Worm (Caenorhabditis elegans) whole organism, mixed stage, embryonic: ENCODE measurements around the gene rab-7.

Experiments
- bed-3 ChIP-seq: fragments of 200-800 bp; sonication (Bioruptor generic); optimal IDR thresholded peaks from 3 replicates; lab custom pipeline; 2018; ENCODE audit warnings: mild to moderate bottlenecking, missing genetic modification characterization, moderate library complexity, missing compliant biosample characterization
- blmp-1 ChIP-seq: fragments of 150-350 bp; optimal IDR thresholded peaks from 2 replicates; lab custom pipeline; 2014; ENCODE audit warnings: missing biosample characterization, missing genetic modification characterization
- ceh-39 ChIP-seq: fragments of 150-350 bp; optimal IDR thresholded peaks from 2 replicates; lab custom pipeline; 2014; ENCODE audit warnings: missing biosample characterization, missing genetic modification characterization
- ceh-43 ChIP-seq: fragments of 200-800 bp; sonication (Bioruptor generic); optimal IDR thresholded peaks from 2 replicates; lab custom pipeline; 2018; ENCODE audit warnings: mild to moderate bottlenecking, missing genetic modification characterization, moderate library complexity, missing compliant biosample characterization
- ceh-83 ChIP-seq: fragments of 200-800 bp; sonication (Bioruptor generic); optimal IDR thresholded peaks from 2 replicates; lab custom pipeline; 2018; ENCODE audit warnings: mild to moderate bottlenecking, missing genetic modification characterization, missing compliant biosample characterization
- ces-1 ChIP-seq: fragments of 150-350 bp; optimal IDR thresholded peaks from 2 replicates; lab custom pipeline; 2014; ENCODE audit warnings: missing biosample characterization, missing genetic modification reagents, missing genetic modification characterization
- cnd-1 ChIP-seq: fragments of 200-800 bp; sonication (Bioruptor generic); optimal IDR thresholded peaks from 2 replicates; lab custom pipeline; 2018; ENCODE audit warnings: mild to moderate bottlenecking, missing genetic modification characterization, missing compliant biosample characterization
- drap-1 ChIP-seq: fragments of 200-800 bp; sonication (Bioruptor generic); optimal IDR thresholded peaks from 3 replicates; lab custom pipeline; 2018; ENCODE audit warnings: mild to moderate bottlenecking, missing genetic modification characterization, missing compliant biosample characterization
- elt-1 ChIP-seq: sonication (generic microtip); optimal IDR thresholded peaks from 2 replicates; lab custom pipeline; 2017; ENCODE audit warnings: missing genetic modification characterization, mild to moderate bottlenecking, missing compliant biosample characterization, antibody characterized with exemption, moderate library complexity, borderline replicate concordance; ENCODE audit not compliant: insufficient read depth
- elt-3 ChIP-seq: fragments of 150-350 bp; optimal IDR thresholded peaks from 2 replicates; lab custom pipeline; 2014; ENCODE audit warnings: missing biosample characterization, missing genetic modification characterization
- flh-1 ChIP-seq: fragments of 200-800 bp; sonication (Bioruptor generic); optimal IDR thresholded peaks from 2 replicates; lab custom pipeline; 2018; ENCODE audit warnings: mild to moderate bottlenecking, missing genetic modification characterization, moderate library complexity, missing compliant biosample characterization
- lin-13 ChIP-seq: fragments of 150-350 bp; optimal IDR thresholded peaks from 2 replicates; lab custom pipeline; 2014; ENCODE audit warnings: missing biosample characterization, missing genetic modification characterization
- lin-32 ChIP-seq: fragments of 200-800 bp; sonication (Bioruptor generic); optimal IDR thresholded peaks from 2 replicates; lab custom pipeline; 2018; ENCODE audit warnings: mild to moderate bottlenecking, missing genetic modification characterization, missing compliant biosample characterization
- lsy-2 ChIP-seq: fragments of 150-350 bp; optimal IDR thresholded peaks from 2 replicates; lab custom pipeline; 2014; ENCODE audit warnings: missing biosample characterization, missing genetic modification characterization
- mab-5 ChIP-seq: fragments of 150-350 bp; optimal IDR thresholded peaks from 2 replicates; lab custom pipeline; 2014; ENCODE audit warnings: missing biosample characterization, missing genetic modification characterization
- mep-1 ChIP-seq: fragments of 150-350 bp; optimal IDR thresholded peaks from 2 replicates; lab custom pipeline; 2017; ENCODE audit warnings: missing biosample characterization, missing genetic modification reagents, missing genetic modification characterization, inconsistent platforms
- mls-2 ChIP-seq: sonication (generic microtip); optimal IDR thresholded peaks from 2 replicates; lab custom pipeline; 2016; ENCODE audit warnings: mild to moderate bottlenecking, missing genetic modification characterization, moderate library complexity, missing compliant biosample characterization
- nhr-12 ChIP-seq: fragments of 150-350 bp; optimal IDR thresholded peaks from 2 replicates; lab custom pipeline; 2014; ENCODE audit warnings: missing biosample characterization, missing genetic modification characterization
- nhr-2 ChIP-seq: fragments of 150-350 bp; optimal IDR thresholded peaks from 2 replicates; lab custom pipeline; 2014; ENCODE audit warnings: missing biosample characterization, missing genetic modification characterization
- nhr-237 ChIP-seq: fragments of 150-350 bp; optimal IDR thresholded peaks from 2 replicates; lab custom pipeline; 2014; ENCODE audit warnings: missing biosample characterization, missing genetic modification characterization
- nhr-76 ChIP-seq: sonication (generic microtip); optimal IDR thresholded peaks from 2 replicates; lab custom pipeline; 2017; ENCODE audit warnings: missing biosample characterization, missing genetic modification characterization
- pha-4 ChIP-seq: fragments of 150-350 bp; optimal IDR thresholded peaks from 2 replicates; lab custom pipeline; 2018; ENCODE audit warnings: missing biosample characterization, missing genetic modification reagents, missing genetic modification characterization
- sem-2 ChIP-seq: fragments of 200-800 bp; sonication (Bioruptor generic); optimal IDR thresholded peaks from 2 replicates; lab custom pipeline; 2018; ENCODE audit warnings: mild to moderate bottlenecking, missing genetic modification characterization, missing compliant biosample characterization
- snpc-4 ChIP-seq: fragments of 150-350 bp; optimal IDR thresholded peaks from 2 replicates; lab custom pipeline; 2014; ENCODE audit warnings: missing biosample characterization, missing genetic modification characterization
- sptf-1 ChIP-seq: sonication (generic microtip); optimal IDR thresholded peaks from 2 replicates; lab custom pipeline; 2017; ENCODE audit warnings: mild to moderate bottlenecking, missing genetic modification characterization, moderate library complexity, missing compliant biosample characterization
- tbx-8 ChIP-seq: fragments of 200-800 bp; sonication (Bioruptor generic); optimal IDR thresholded peaks from 2 replicates; lab custom pipeline; 2018; ENCODE audit warnings: mild to moderate bottlenecking, missing genetic modification characterization, moderate library complexity, missing compliant biosample characterization
- unc-120 ChIP-seq: sonication (generic microtip); optimal IDR thresholded peaks from 2 replicates; lab custom pipeline; 2017; ENCODE audit warnings: missing genetic modification characterization, missing compliant biosample characterization; ENCODE audit not compliant: poor library complexity, severe bottlenecking
- unc-39 ChIP-seq: fragments of 150-350 bp; optimal IDR thresholded peaks from 2 replicates; lab custom pipeline; 2014; ENCODE audit warnings: missing biosample characterization, missing genetic modification characterization
- unc-62 ChIP-seq: fragments of 150-350 bp; optimal IDR thresholded peaks from 2 replicates; lab custom pipeline; 2014; ENCODE audit warnings: missing biosample characterization, missing genetic modification reagents, missing genetic modification characterization
- zip-8 ChIP-seq: fragments of 150-350 bp; optimal IDR thresholded peaks from 2 replicates; lab custom pipeline; 2014; ENCODE audit warnings: missing biosample characterization, missing genetic modification characterization
- ztf-11 ChIP-seq: fragments of 150-350 bp; optimal IDR thresholded peaks from 2 replicates; lab custom pipeline; 2014; ENCODE audit warnings: missing biosample characterization, missing genetic modification characterization

Gene rab-7

ce11 chrII:11978920-11979319 is 12.2 kb upstream of the rab-7 start:
- TF ChIP-seq unc-62 (GFP tag; lab: Kevin White, UChicago): no peak
- no peak for TF ChIP-seq snpc-4
- no peak for TF ChIP-seq ces-1
- no peak for TF ChIP-seq blmp-1 (tag; lab: Kevin White, UChicago)
- TF ChIP-seq mls-2 (tag; lab: Kevin White, UChicago): no peak
- TF ChIP-seq flh-1 (GFP tag; lab: Kevin White, UChicago): no peak
- no peak for TF ChIP-seq mep-1
- no peak for TF ChIP-seq elt-1
- no peak for TF ChIP-seq unc-120 (tag; lab: Kevin White, UChicago)
- TF ChIP-seq ceh-83 (GFP tag; lab: Kevin White, UChicago): no peak
- TF ChIP-seq zip-8 (tag; lab: Kevin White, UChicago): no peak

ce11 chrII:11978478-11978877 is 11.7 kb upstream of the rab-7 start:
- no peak for TF ChIP-seq zip-8 (tag; lab: Kevin White, UChicago)
- no peak for TF ChIP-seq lin-32 (GFP tag; lab: Kevin White, UChicago)
- TF ChIP-seq sptf-1: no peak
- TF ChIP-seq flh-1 (GFP tag; lab: Kevin White, UChicago): no peak
- TF ChIP-seq unc-120 (tag; lab: Kevin White, UChicago): no peak
- no peak for TF ChIP-seq ztf-11 (tag; lab: Kevin White, UChicago)
- no peak for TF ChIP-seq blmp-1 (tag; lab: Kevin White, UChicago)
- TF ChIP-seq nhr-2: no peak
- TF ChIP-seq lsy-2 (tag; lab: Kevin White, UChicago): no peak
- TF ChIP-seq mep-1: no peak
- no peak for TF ChIP-seq ceh-83 (GFP tag; lab: Kevin White, UChicago)
- TF ChIP-seq nhr-76: no peak

DNA sequence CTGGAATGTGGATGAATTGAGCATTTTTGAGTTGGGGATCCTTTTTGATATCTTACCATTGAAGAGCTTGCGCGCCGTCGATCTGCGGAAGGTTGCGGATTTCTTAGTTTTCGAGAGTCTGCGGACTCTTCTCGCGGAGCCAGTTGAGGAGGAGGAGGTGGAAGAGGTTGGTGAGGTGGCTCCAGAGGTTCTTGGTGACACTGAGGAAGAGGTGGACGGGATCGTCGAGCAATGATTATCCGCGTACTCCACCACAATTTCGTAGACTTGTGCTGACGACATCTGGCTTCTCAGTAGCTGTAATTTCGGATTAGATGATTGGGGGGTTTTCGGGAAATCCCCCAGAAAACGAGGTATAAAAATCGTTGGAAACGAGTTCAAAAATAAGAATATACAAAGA is 10.6 kb upstream of the rab-7 start, which contains the start of gene Y17G7B.21:
Y17G7B.21 (minus strand) TSS at position 299 of the 400 bp plus-strand sequence.
- no peak for TF ChIP-seq ceh-83 (GFP tag; lab: Kevin White, UChicago)
- no peak for TF ChIP-seq lsy-2 (tag; lab: Kevin White, UChicago)
- no peak for TF ChIP-seq mls-2 (tag; lab: Kevin White, UChicago)
- no peak for TF ChIP-seq mep-1
- TF ChIP-seq ceh-43 (GFP tag; lab: Kevin White, UChicago): no peak
- no peak for TF ChIP-seq sem-2
- TF ChIP-seq lin-32 (GFP tag; lab: Kevin White, UChicago): no peak
- TF ChIP-seq mab-5 (tag; lab: Kevin White, UChicago): no peak
- TF ChIP-seq tbx-8: no peak
- no peak for TF ChIP-seq pha-4 (tag; lab: Kevin White, UChicago)
- TF ChIP-seq unc-39 (tag; lab: Kevin White, UChicago): no peak
- TF ChIP-seq cnd-1 (tag; lab: Kevin White, UChicago): no peak

- TF ChIP-seq elt-1 (no peak), ceh-39 (tag; lab: Kevin White, UChicago) (no peak), nhr-12 (no peak), lin-32 (GFP tag; lab: Kevin White, UChicago) (no peak), elt-3 (no peak), lsy-2 (tag; lab: Kevin White, UChicago) (no peak), cnd-1 (tag; lab: Kevin White, UChicago) (no peak), unc-39 (tag; lab: Kevin White, UChicago) (no peak), pha-4 (tag; lab: Kevin White, UChicago) (no peak), bed-3 (GFP tag; lab: Kevin White, UChicago) (no peak), ceh-43 (GFP tag; lab: Kevin White, UChicago) (no peak), snpc-4 (no peak), lin-13 (tag; lab: Kevin White, UChicago) (no peak), unc-62 (GFP tag; lab: Kevin White, UChicago) (no peak), ces-1 (no peak), drap-1 (GFP tag; lab: Kevin White, UChicago) (no peak), unc-120 (tag; lab: Kevin White, UChicago) (no peak), ceh-83 (GFP tag; lab: Kevin White, UChicago) (no peak), sem-2 (no peak), nhr-237 (no peak)
These were observed 10.1 kb upstream of the rab-7 start for ce11 chrII:11976727-11977259.
